Worm (Caenorhabditis elegans): ENCODE results near the gene algn-1.

DNA sequence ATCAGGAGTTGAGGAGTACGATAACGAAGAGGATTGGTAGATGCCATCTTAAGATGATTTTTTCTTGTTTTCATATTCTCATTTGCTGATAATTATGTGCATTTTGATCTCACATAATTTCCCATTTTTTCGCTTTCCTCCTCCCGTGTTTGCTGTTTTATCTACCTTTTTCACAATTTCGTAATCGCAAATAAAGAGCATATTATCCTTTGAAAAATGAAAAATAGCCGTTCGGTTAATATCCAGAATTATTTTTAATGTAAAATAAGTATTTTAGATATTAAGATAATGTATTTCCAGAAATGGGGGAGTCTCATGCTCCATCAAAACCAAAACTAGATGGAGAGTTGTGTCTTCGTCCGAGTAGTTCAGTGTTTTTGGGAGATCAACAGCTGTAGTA, 27.0 kb upstream of the algn-1 start, which contains the start of gene vps-16:
- no peak for TF ChIP-seq flt-1 (GFP tag; IDR thresholded peaks at IDR 0.05)
- TF ChIP-seq sea-1 (GFP tag; conservative IDR thresholded peaks at IDR 0.05), result no peak
- TF ChIP-seq hnd-1 (tag; optimal IDR thresholded peaks at IDR 0.05), result no peak
- no peak for TF ChIP-seq F13C5.2 (tag; optimal IDR thresholded peaks at IDR 0.05)
- no peak for TF ChIP-seq ama-1 (optimal IDR thresholded peaks at IDR 0.05)
- TF ChIP-seq aly-1 (tag; optimal IDR thresholded peaks at IDR 0.05), result no peak
- no peak for TF ChIP-seq ceh-36 (tag; optimal IDR thresholded peaks at IDR 0.05)
- no peak for TF ChIP-seq ets-7 (tag; optimal IDR thresholded peaks at IDR 0.05)
- TF ChIP-seq hmbx-1 (tag; optimal IDR thresholded peaks at IDR 0.05), result no peak
- no peak for TF ChIP-seq tbx-11 (GFP tag; IDR thresholded peaks at IDR 0.05)
- TF ChIP-seq tbx-37 (GFP tag; conservative IDR thresholded peaks at IDR 0.05), result no peak
- TF ChIP-seq ceh-13 (GFP tag; optimal IDR thresholded peaks at IDR 0.05), result no peak
- TF ChIP-seq hmg-4 (GFP tag; optimal IDR thresholded peaks at IDR 0.05), result no peak

All from whole organism, early embryonic.